Worm (Caenorhabditis elegans) whole organism, early embryonic: ENCODE data around the gene C43H6.4.

Experiments
- B0310.2 ChIP-seq: sonication (generic microtip); optimal IDR thresholded peaks from 2 replicates; lab custom pipeline; 2016; ENCODE audit warnings: mild to moderate bottlenecking, missing genetic modification characterization, missing compliant biosample characterization
- F13C5.2 ChIP-seq: sonication (generic microtip); optimal IDR thresholded peaks from 2 replicates; lab custom pipeline; 2017; ENCODE audit warnings: mild to moderate bottlenecking, missing genetic modification characterization, inconsistent platforms, missing compliant biosample characterization
- aly-1 ChIP-seq: sonication (generic microtip); optimal IDR thresholded peaks from 2 replicates; lab custom pipeline; 2016; ENCODE audit warnings: missing genetic modification characterization, missing compliant biosample characterization
- ama-1 ChIP-seq: fragments of 150-350 bp; optimal IDR thresholded peaks from 2 replicates; lab custom pipeline; 2014
- ceh-13 ChIP-seq: fragments of 200-800 bp; sonication (Bioruptor generic); optimal IDR thresholded peaks from 2 replicates; lab custom pipeline; 2018; ENCODE audit warnings: mild to moderate bottlenecking, missing genetic modification characterization, missing compliant biosample characterization
- ceh-36 ChIP-seq: sonication (generic microtip); optimal IDR thresholded peaks from 2 replicates; lab custom pipeline; 2016; ENCODE audit warnings: missing genetic modification characterization, inconsistent platforms, missing compliant biosample characterization
- ets-7 ChIP-seq: sonication (generic microtip); optimal IDR thresholded peaks from 2 replicates; lab custom pipeline; 2016; ENCODE audit warnings: missing genotype, missing genetic modification characterization, missing compliant biosample characterization
- flt-1 ChIP-seq: fragments of 200-800 bp; sonication (Bioruptor generic); IDR thresholded peaks from 2 replicates; pipeline ENCODE4 v1.3.6; 2022; ENCODE audit warnings: missing genetic modification characterization, missing compliant biosample characterization
- hmbx-1 ChIP-seq: sonication (generic microtip); optimal IDR thresholded peaks from 2 replicates; lab custom pipeline; 2016; ENCODE audit warnings: mild to moderate bottlenecking, missing genetic modification characterization, missing compliant biosample characterization
- hmg-4 ChIP-seq: fragments of 200-800 bp; sonication (Bioruptor generic); optimal IDR thresholded peaks from 2 replicates; lab custom pipeline; 2018; ENCODE audit warnings: mild to moderate bottlenecking, missing genetic modification characterization, missing compliant biosample characterization
- hnd-1 ChIP-seq: sonication (generic microtip); optimal IDR thresholded peaks from 2 replicates; lab custom pipeline; 2016; ENCODE audit warnings: missing genetic modification characterization, missing compliant biosample characterization
- pes-1 ChIP-seq: fragments of 200-800 bp; sonication (Bioruptor generic); IDR thresholded peaks from 2 replicates; pipeline ENCODE4 v1.3.6; 2022; ENCODE audit warnings: missing genetic modification reagents, missing genetic modification characterization, missing compliant biosample characterization
- scrt-1 ChIP-seq: fragments of 200-800 bp; sonication (Bioruptor generic); IDR thresholded peaks from 2 replicates; pipeline ENCODE4 v1.3.6; 2022; ENCODE audit warnings: missing genetic modification characterization, missing compliant biosample characterization
- sea-1 ChIP-seq: fragments of 200-800 bp; sonication (Bioruptor generic); conservative IDR thresholded peaks from 2 replicates; pipeline ENCODE4 v1.3.6; 2022; ENCODE audit warnings: missing genetic modification characterization, missing compliant biosample characterization
- tbx-11 ChIP-seq: fragments of 200-800 bp; sonication (Bioruptor generic); IDR thresholded peaks from 2 replicates; pipeline ENCODE4 v1.3.6; 2022; ENCODE audit warnings: missing genetic modification characterization, missing compliant biosample characterization
- tbx-37 ChIP-seq: fragments of 200-800 bp; sonication (Bioruptor generic); conservative IDR thresholded peaks from 2 replicates; pipeline ENCODE4 v1.3.6; 2022; ENCODE audit warnings: missing genetic modification reagents, missing genetic modification characterization, missing compliant biosample characterization
- tra-4 ChIP-seq: sonication (generic microtip); optimal IDR thresholded peaks from 2 replicates; lab custom pipeline; 2017; ENCODE audit warnings: missing genetic modification characterization, missing compliant biosample characterization

C43H6.4 gene

DNA sequence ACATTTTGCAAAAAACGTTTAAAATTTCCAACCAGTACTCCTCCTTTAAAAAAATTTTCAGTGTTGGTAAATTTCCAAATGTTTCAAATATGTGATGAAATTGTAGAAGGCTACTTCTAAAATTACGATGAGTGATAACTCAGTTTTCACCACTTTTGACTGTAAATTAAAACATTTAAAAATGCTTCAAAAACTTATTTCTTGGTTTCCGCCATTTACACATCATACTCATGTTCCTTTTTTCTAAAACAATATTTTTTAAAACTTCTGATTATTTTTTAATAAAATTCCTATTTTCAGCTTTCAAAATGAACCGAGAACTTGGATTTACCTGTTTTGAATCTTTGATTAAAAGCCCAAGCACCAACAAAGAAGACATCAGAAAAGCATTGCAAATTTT, at the start of gene C43H6.4:
C43H6.4 (plus strand) TSS at position 301 of the 400 bp plus-strand sequence.
- TF ChIP-seq aly-1 (tag; lab: Kevin White, UChicago) (no peak), hmbx-1 (tag; lab: Kevin White, UChicago) (no peak), tbx-11 (GFP tag; lab: Robert Waterston, UW) (no peak), hmg-4 (no peak), scrt-1 (GFP tag; lab: Robert Waterston, UW) (no peak), tbx-37 (GFP tag; lab: Robert Waterston, UW) (no peak), ceh-13 (GFP tag; lab: Kevin White, UChicago) (no peak), sea-1 (no peak), B0310.2 (no peak), hnd-1 (tag; lab: Kevin White, UChicago) (no peak), pes-1 (GFP tag; lab: Robert Waterston, UW) (no peak), flt-1 (GFP tag; lab: Robert Waterston, UW) (no peak), tra-4 (no peak), ceh-36 (tag; lab: Kevin White, UChicago) (no peak), ets-7 (tag; lab: Kevin White, UChicago) (no peak)

- TF ChIP-seq hmbx-1 (tag; lab: Kevin White, UChicago): no peak
- no peak for TF ChIP-seq ceh-36 (tag; lab: Kevin White, UChicago)
- TF ChIP-seq flt-1 (GFP tag; lab: Robert Waterston, UW): no peak
- TF ChIP-seq ceh-13 (GFP tag; lab: Kevin White, UChicago): no peak
- TF ChIP-seq tbx-11 (GFP tag; lab: Robert Waterston, UW): no peak
- no peak for TF ChIP-seq B0310.2
- no peak for TF ChIP-seq scrt-1 (GFP tag; lab: Robert Waterston, UW)
- no peak for TF ChIP-seq tbx-37 (GFP tag; lab: Robert Waterston, UW)
- TF ChIP-seq pes-1 (GFP tag; lab: Robert Waterston, UW): no peak
- TF ChIP-seq aly-1 (tag; lab: Kevin White, UChicago): no peak
- TF ChIP-seq F13C5.2 (tag; lab: Kevin White, UChicago): no peak
- no peak for TF ChIP-seq ets-7 (tag; lab: Kevin White, UChicago)
- TF ChIP-seq tra-4: no peak
- TF ChIP-seq sea-1: no peak
- no peak for TF ChIP-seq hnd-1 (tag; lab: Kevin White, UChicago)
Measured at ce11 chrX:2359797-2360196, 44.0 kb upstream of the C43H6.4 start, which contains the start of gene lgc-40. Gene lgc-40, plus strand, starts transcription at chrX:2360097.

DNA sequence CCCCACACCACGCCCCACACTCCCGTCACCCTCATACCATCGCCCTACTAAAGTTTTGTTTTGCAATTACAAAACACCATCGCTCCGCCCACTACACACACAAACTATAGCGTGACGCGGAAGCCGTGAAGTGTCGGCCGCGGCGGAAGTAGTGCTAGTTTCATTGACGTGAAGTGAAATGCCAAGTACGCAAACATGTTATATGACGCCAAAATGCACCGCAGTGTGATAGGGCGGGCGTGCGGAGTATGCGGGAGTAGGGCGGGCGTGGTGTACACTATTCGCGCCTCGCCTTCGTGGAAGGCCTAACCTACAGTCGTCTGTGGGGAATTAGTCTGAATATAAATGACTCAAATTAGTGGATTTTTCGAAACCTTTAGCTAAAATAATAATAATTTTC, 41.0 kb upstream of the C43H6.4 start:
- TF ChIP-seq B0310.2 (no peak), pes-1 (GFP tag; lab: Robert Waterston, UW) (no peak), scrt-1 (GFP tag; lab: Robert Waterston, UW) (no peak), ama-1 (lab: Kevin White, UChicago) (no peak), hnd-1 (tag; lab: Kevin White, UChicago) (no peak), aly-1 (tag; lab: Kevin White, UChicago) (no peak), sea-1 (no peak), tbx-11 (GFP tag; lab: Robert Waterston, UW) (no peak)

- no peak for TF ChIP-seq flt-1 (GFP tag; lab: Robert Waterston, UW)
- TF ChIP-seq B0310.2: no peak
- no peak for TF ChIP-seq tra-4
- TF ChIP-seq ceh-13 (GFP tag; lab: Kevin White, UChicago): no peak
- no peak for TF ChIP-seq tbx-37 (GFP tag; lab: Robert Waterston, UW)
- no peak for TF ChIP-seq hnd-1 (tag; lab: Kevin White, UChicago)
- TF ChIP-seq ama-1 (lab: Kevin White, UChicago): no peak
- no peak for TF ChIP-seq scrt-1 (GFP tag; lab: Robert Waterston, UW)
- TF ChIP-seq F13C5.2 (tag; lab: Kevin White, UChicago): no peak
- TF ChIP-seq pes-1 (GFP tag; lab: Robert Waterston, UW): no peak
- no peak for TF ChIP-seq hmbx-1 (tag; lab: Kevin White, UChicago)
Measured at ce11 chrX:2364703-2365299, 39.0 kb upstream of the C43H6.4 start.

ce11 chrX:2365890-2366289, 37.9 kb upstream of the C43H6.4 start, which contains the start of gene T24D8.6:
Gene T24D8.6, minus strand, starts transcription at chrX:2365990.
- TF ChIP-seq tbx-37 (GFP tag; lab: Robert Waterston, UW): no peak
- TF ChIP-seq flt-1 (GFP tag; lab: Robert Waterston, UW): no peak
- no peak for TF ChIP-seq tra-4
- TF ChIP-seq ama-1 (lab: Kevin White, UChicago): no peak
- TF ChIP-seq F13C5.2 (tag; lab: Kevin White, UChicago): no peak
- no peak for TF ChIP-seq hmg-4
- no peak for TF ChIP-seq ets-7 (tag; lab: Kevin White, UChicago)
- no peak for TF ChIP-seq tbx-11 (GFP tag; lab: Robert Waterston, UW)

ce11 chrX:2368042-2368814, 35.6 kb upstream of the C43H6.4 start:
- 0 out of 2 replicates have a peak, but pooled peaks have one; percentile 9 for TF ChIP-seq pes-1 (GFP tag; lab: Robert Waterston, UW)
- TF ChIP-seq tra-4: peak; percentile 2
- TF ChIP-seq scrt-1 (GFP tag; lab: Robert Waterston, UW): peak; percentile 20; the same call in 1 of the 2 replicates
- no peak for TF ChIP-seq sea-1
- no peak for TF ChIP-seq B0310.2
- TF ChIP-seq ets-7 (tag; lab: Kevin White, UChicago): no peak
- no peak for TF ChIP-seq F13C5.2 (tag; lab: Kevin White, UChicago)

- no peak for TF ChIP-seq sea-1
- TF ChIP-seq F13C5.2 (tag; lab: Kevin White, UChicago): no peak
Measured at ce11 chrX:2369073-2369472, 34.8 kb upstream of the C43H6.4 start.
